Fruit fly (Drosophila melanogaster) whole organism, wandering third instar larva: ENCODE measurements around the gene Als2.

Experiments used
- Abd-B ChIP-seq: fragments of >200 bp; optimal IDR thresholded peaks from 2 replicates; lab custom pipeline; 2017; ENCODE audit warnings: missing biosample characterization, missing genetic modification characterization
- dl ChIP-seq, 2 experiments: fragments of 175-275, 200-275 bp in 1 of 2; fragments of 200-275 bp in 1 of 2; sonication (Bioruptor generic); optimal IDR thresholded peaks; lab custom pipeline; 2018; ENCODE audit warnings: mild to moderate bottlenecking in 2 of 2, missing biosample characterization in 2 of 2, missing genetic modification characterization in 2 of 2, moderate library complexity in 2 of 2; ENCODE audit not compliant: partially characterized antibody in 2 of 2, insufficient read depth in 1 of 2
- usp ChIP-seq: fragments of >200 bp; optimal IDR thresholded peaks from 2 replicates; lab custom pipeline; 2017; ENCODE audit warnings: missing biosample characterization, missing genetic modification characterization

DNA sequence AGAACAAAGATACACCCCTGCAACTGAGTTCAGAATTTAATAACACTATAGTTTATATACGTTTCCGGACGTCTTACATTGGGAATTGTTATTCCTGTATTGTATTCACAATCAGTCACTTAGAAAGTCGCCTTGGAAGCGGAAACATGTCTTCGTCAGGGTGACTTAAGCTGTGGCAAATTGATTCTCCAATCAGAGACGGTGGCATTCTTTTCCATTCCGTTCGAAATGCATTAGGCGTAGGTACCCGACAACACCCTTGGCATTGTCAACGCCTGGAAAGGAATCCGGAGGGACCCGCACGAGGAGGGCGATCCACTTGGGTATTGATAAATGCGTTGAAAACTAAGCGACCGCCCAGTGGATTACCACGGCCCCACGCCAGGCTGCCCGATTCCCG, 4.4 kb upstream of the Als2 start, which contains the start of gene Sfp78E:
- no peak for TF ChIP-seq dl (GFP tag; optimal IDR thresholded peaks at IDR 0.05; lab: Kevin White, UChicago; ENCODE audit: insufficient read depth in 1 of 2, partially characterized antibody in 2 of 2)
- TF ChIP-seq Abd-B, result no peak
- no peak for TF ChIP-seq usp
